Fruit fly (Drosophila melanogaster) whole organism, embryonic: ENCODE data around the gene RabGGTa.

ENCODE experiments used
- Atf3 ChIP-seq: fragments of 200-800 bp; sonication (Bioruptor generic); optimal IDR thresholded peaks from 3 replicates; lab custom pipeline; 2016; ENCODE audit warnings: missing biosample characterization, missing genetic modification characterization
- Atf6 ChIP-seq: fragments of 200-800 bp; sonication (Bioruptor generic); IDR thresholded peaks from 2 replicates; pipeline ENCODE4 v1.3.6; 2022; ENCODE audit warnings: missing biosample characterization, missing genetic modification characterization
- BtbVII ChIP-seq: fragments of 200-800 bp; sonication (Bioruptor generic); optimal IDR thresholded peaks from 3 replicates; lab custom pipeline; 2017; ENCODE audit warnings: missing biosample characterization, mild to moderate bottlenecking, missing genetic modification characterization
- CG10147 ChIP-seq: fragments of 200-800 bp; sonication (Bioruptor generic); optimal IDR thresholded peaks from 2 replicates; lab custom pipeline; 2019; ENCODE audit warnings: missing biosample characterization, mild to moderate bottlenecking, missing genetic modification characterization, moderate library complexity
- CG10209 ChIP-seq: fragments of 200-800 bp; sonication (Bioruptor generic); optimal IDR thresholded peaks from 3 replicates; lab custom pipeline; 2017; ENCODE audit warnings: missing biosample characterization, mild to moderate bottlenecking, missing genetic modification characterization, missing genetic modification reagents
- CG10267 ChIP-seq: fragments of 200-800 bp; sonication (Bioruptor generic); optimal IDR thresholded peaks from 2 replicates; lab custom pipeline; 2018; ENCODE audit warnings: missing biosample characterization, mild to moderate bottlenecking, missing genetic modification characterization, moderate library complexity
- CG10565 ChIP-seq: fragments of 200-800 bp; sonication (Bioruptor generic); optimal IDR thresholded peaks from 3 replicates; lab custom pipeline; 2016; ENCODE audit warnings: missing biosample characterization, mild to moderate bottlenecking, missing genetic modification characterization
- CG12236 ChIP-seq: fragments of 200-800 bp; sonication (Bioruptor generic); optimal IDR thresholded peaks from 2 replicates; lab custom pipeline; 2016; ENCODE audit warnings: missing biosample characterization, missing genetic modification characterization
- CG14710 ChIP-seq: fragments of 200-800 bp; sonication (Bioruptor generic); optimal IDR thresholded peaks from 3 replicates; lab custom pipeline; 2019; ENCODE audit warnings: missing biosample characterization, mild to moderate bottlenecking, missing genetic modification characterization, moderate library complexity
- CG15073 ChIP-seq: fragments of 200-800 bp; sonication (Bioruptor generic); optimal IDR thresholded peaks from 2 replicates; lab custom pipeline; 2016; ENCODE audit warnings: missing biosample characterization, missing genetic modification characterization
- CG15479 ChIP-seq: fragments of 200-800 bp; sonication (Bioruptor generic); optimal IDR thresholded peaks from 3 replicates; lab custom pipeline; 2019; ENCODE audit warnings: missing biosample characterization, mild to moderate bottlenecking, missing genetic modification characterization, moderate library complexity
- CG1647 ChIP-seq: fragments of 200-800 bp; sonication (Bioruptor generic); optimal IDR thresholded peaks from 3 replicates; lab custom pipeline; 2016; ENCODE audit warnings: missing biosample characterization, missing genetic modification characterization
- CG17829 ChIP-seq: fragments of 200-800 bp; optimal IDR thresholded peaks from 2 replicates; lab custom pipeline; 2019; ENCODE audit warnings: missing biosample characterization, mild to moderate bottlenecking, missing genetic modification characterization, moderate library complexity
- CG18262 ChIP-seq: fragments of 200-800 bp; optimal IDR thresholded peaks from 3 replicates; lab custom pipeline; 2019; ENCODE audit warnings: missing biosample characterization, mild to moderate bottlenecking, missing genetic modification characterization, moderate library complexity
- CG2712 ChIP-seq: fragments of 200-800 bp; optimal IDR thresholded peaks from 3 replicates; lab custom pipeline; 2019; ENCODE audit warnings: missing biosample characterization, mild to moderate bottlenecking, missing genetic modification characterization, moderate library complexity
- CG2875 ChIP-seq: fragments of 200-800 bp; sonication (Bioruptor generic); optimal IDR thresholded peaks from 2 replicates; lab custom pipeline; 2017; ENCODE audit warnings: missing biosample characterization, mild to moderate bottlenecking, missing genetic modification characterization, missing genetic modification reagents
- CG3163 ChIP-seq: fragments of 200-800 bp; sonication (Bioruptor generic); optimal IDR thresholded peaks from 3 replicates; lab custom pipeline; 2016; ENCODE audit warnings: missing biosample characterization, missing genetic modification characterization
- CG32772 ChIP-seq: fragments of 200-800 bp; sonication (Bioruptor generic); IDR thresholded peaks from 2 replicates; pipeline ENCODE4 v1.3.6; 2022; ENCODE audit warnings: missing biosample characterization, missing genetic modification characterization
- CG34376 ChIP-seq: fragments of 200-800 bp; sonication (Bioruptor generic); optimal IDR thresholded peaks from 2 replicates; lab custom pipeline; 2018; ENCODE audit warnings: missing biosample characterization, mild to moderate bottlenecking, missing genetic modification characterization
- CG4617 ChIP-seq: fragments of 200-800 bp; sonication (Bioruptor generic); optimal IDR thresholded peaks from 3 replicates; lab custom pipeline; 2016; ENCODE audit warnings: missing biosample characterization, missing genetic modification characterization, borderline replicate concordance
- CG6791 ChIP-seq: fragments of 200-800 bp; sonication (Bioruptor generic); IDR thresholded peaks from 3 replicates; pipeline ENCODE4 v1.3.6; 2022; ENCODE audit warnings: missing biosample characterization, missing genetic modification characterization; ENCODE audit not compliant: partially characterized antibody
- CG7357 ChIP-seq: fragments of 200-800 bp; sonication (Bioruptor generic); IDR thresholded peaks from 3 replicates; pipeline ENCODE4 v1.3.6; 2022; ENCODE audit warnings: missing biosample characterization, missing genetic modification characterization
- CG7556 ChIP-seq: fragments of 200-800 bp; sonication (Bioruptor generic); optimal IDR thresholded peaks from 2 replicates; lab custom pipeline; 2017; ENCODE audit warnings: missing biosample characterization, mild to moderate bottlenecking, missing genetic modification characterization
- CG8359 ChIP-seq: fragments of 200-800 bp; sonication (Bioruptor generic); optimal IDR thresholded peaks from 2 replicates; lab custom pipeline; 2017; ENCODE audit warnings: missing biosample characterization, mild to moderate bottlenecking, missing genetic modification characterization, borderline replicate concordance
- D ChIP-seq, 2 experiments: fragments of 200-800 bp in 1 of 2; fragments of >200 bp in 1 of 2; sonication (Bioruptor generic) in 1 of 2; optimal IDR thresholded peaks; 2 replicates in 1 of 2; 3 replicates in 1 of 2; lab custom pipeline; 2017; ENCODE audit warnings: mild to moderate bottlenecking in 1 of 2, missing biosample characterization in 1 of 2, missing genetic modification characterization in 1 of 2, missing genetic modification reagents in 1 of 2
- Doc2 ChIP-seq: fragments of 200-800 bp; sonication (Bioruptor generic); IDR thresholded peaks from 2 replicates; pipeline ENCODE4 v1.3.6; 2022; ENCODE audit warnings: missing biosample characterization, missing genetic modification characterization
- H15 ChIP-seq: fragments of 200-800 bp; sonication (Bioruptor generic); IDR thresholded peaks from 3 replicates; pipeline ENCODE4 v1.3.6; 2022; ENCODE audit warnings: missing biosample characterization, missing genetic modification characterization
- HLH3B ChIP-seq: fragments of 200-800 bp; sonication (Bioruptor generic); IDR thresholded peaks from 2 replicates; pipeline ENCODE4 v1.3.6; 2022; ENCODE audit warnings: missing biosample characterization, missing genetic modification characterization
- Hmr ChIP-seq: fragments of 200-800 bp; sonication (Bioruptor generic); optimal IDR thresholded peaks from 3 replicates; lab custom pipeline; 2017; ENCODE audit warnings: mild to moderate bottlenecking, missing biosample characterization, missing genetic modification reagents, missing genetic modification characterization
- Meics ChIP-seq: fragments of 200-800 bp; sonication (Bioruptor generic); optimal IDR thresholded peaks from 2 replicates; lab custom pipeline; 2017; ENCODE audit warnings: missing biosample characterization, mild to moderate bottlenecking, missing genetic modification characterization
- Nf-YA ChIP-seq: fragments of 200-800 bp; sonication (Bioruptor generic); IDR thresholded peaks from 2 replicates; pipeline ENCODE4 v1.3.6; 2022; ENCODE audit warnings: missing biosample characterization, missing genetic modification characterization
- Optix ChIP-seq: fragments of 200-800 bp; sonication (Bioruptor generic); IDR thresholded peaks from 3 replicates; pipeline ENCODE4 v1.3.6; 2022; ENCODE audit warnings: missing biosample characterization, missing genetic modification characterization
- Rfx ChIP-seq: fragments of 200-800 bp; sonication (Bioruptor generic); IDR thresholded peaks from 2 replicates; pipeline ENCODE4 v1.3.6; 2022; ENCODE audit warnings: missing biosample characterization, missing genetic modification characterization
- Sox102F ChIP-seq: fragments of 200-800 bp; sonication (Bioruptor generic); optimal IDR thresholded peaks from 2 replicates; lab custom pipeline; 2018; ENCODE audit warnings: missing biosample characterization, mild to moderate bottlenecking, missing genetic modification characterization, moderate library complexity
- caup ChIP-seq: fragments of 200-800 bp; sonication (Bioruptor generic); optimal IDR thresholded peaks from 3 replicates; lab custom pipeline; 2017; ENCODE audit warnings: missing biosample characterization, mild to moderate bottlenecking, missing genetic modification characterization, moderate library complexity; ENCODE audit not compliant: severe bottlenecking
- fu2 ChIP-seq: fragments of 200-800 bp; sonication (Bioruptor generic); optimal IDR thresholded peaks from 2 replicates; lab custom pipeline; 2016; ENCODE audit warnings: missing biosample characterization, missing genetic modification characterization
- grn ChIP-seq: fragments of 200-800 bp; sonication (Bioruptor generic); optimal IDR thresholded peaks from 3 replicates; lab custom pipeline; 2017; ENCODE audit warnings: missing biosample characterization, missing genetic modification characterization
- hkb ChIP-seq, 2 experiments: fragments of 200-800 bp in 1 of 2; fragments of >200 bp in 1 of 2; sonication (Bioruptor generic) in 1 of 2; IDR thresholded peaks in 1 of 2; optimal IDR thresholded peaks in 1 of 2; 2 replicates each; pipeline versions ENCODE4 v1.3.6 to Lab custom; 2017 to 2022; ENCODE audit warnings: missing biosample characterization in 1 of 2, missing genetic modification characterization in 1 of 2
- kah ChIP-seq: fragments of 200-800 bp; sonication (Bioruptor generic); optimal IDR thresholded peaks from 2 replicates; lab custom pipeline; 2018; ENCODE audit warnings: missing biosample characterization, mild to moderate bottlenecking, missing genetic modification characterization
- lab ChIP-seq: fragments of 200-800 bp; sonication (Bioruptor generic); optimal IDR thresholded peaks from 3 replicates; lab custom pipeline; 2017; ENCODE audit warnings: missing biosample characterization, missing genetic modification characterization, mild to moderate bottlenecking, moderate library complexity, missing genetic modification reagents
- mam ChIP-seq: fragments of 200-800 bp; sonication (Bioruptor generic); optimal IDR thresholded peaks from 3 replicates; lab custom pipeline; 2016; ENCODE audit warnings: missing biosample characterization, missing genetic modification characterization
- nau ChIP-seq: fragments of 200-800 bp; sonication (Bioruptor generic); optimal IDR thresholded peaks from 3 replicates; lab custom pipeline; 2017; ENCODE audit warnings: missing biosample characterization, mild to moderate bottlenecking, missing genetic modification characterization, missing genetic modification reagents
- nerfin-1 ChIP-seq: fragments of 200-800 bp; sonication (Bioruptor generic); optimal IDR thresholded peaks from 3 replicates; lab custom pipeline; 2019; ENCODE audit warnings: missing biosample characterization, mild to moderate bottlenecking, missing genetic modification characterization, moderate library complexity
- oc ChIP-seq: fragments of 200-800 bp; sonication (Bioruptor generic); optimal IDR thresholded peaks from 2 replicates; lab custom pipeline; 2018; ENCODE audit warnings: missing biosample characterization, mild to moderate bottlenecking, missing genetic modification characterization, moderate library complexity
- odd ChIP-seq: fragments of 200-800 bp; sonication (Bioruptor generic); optimal IDR thresholded peaks from 2 replicates; lab custom pipeline; 2017; ENCODE audit warnings: missing biosample characterization, mild to moderate bottlenecking, missing genetic modification characterization
- pho ChIP-seq: fragments of 200-800 bp; sonication (Bioruptor generic); optimal IDR thresholded peaks from 2 replicates; lab custom pipeline; 2016; ENCODE audit warnings: missing biosample characterization, missing genetic modification characterization
- shn ChIP-seq: fragments of 200-800 bp; sonication (Bioruptor generic); optimal IDR thresholded peaks from 3 replicates; lab custom pipeline; 2016; ENCODE audit warnings: missing biosample characterization, missing genetic modification characterization
- so ChIP-seq: fragments of 200-800 bp; sonication (Bioruptor generic); IDR thresholded peaks from 3 replicates; pipeline ENCODE4 v1.3.6; 2022; ENCODE audit warnings: missing biosample characterization, missing genetic modification characterization
- sqz ChIP-seq: fragments of 200-800 bp; sonication (Bioruptor generic); optimal IDR thresholded peaks from 3 replicates; lab custom pipeline; 2018; ENCODE audit warnings: missing biosample characterization, mild to moderate bottlenecking, missing genetic modification characterization
- tio ChIP-seq: fragments of 200-800 bp; sonication (Bioruptor generic); optimal IDR thresholded peaks from 2 replicates; lab custom pipeline; 2017; ENCODE audit warnings: missing biosample characterization, missing genetic modification characterization, inconsistent platforms

RabGGTa gene

DNA sequence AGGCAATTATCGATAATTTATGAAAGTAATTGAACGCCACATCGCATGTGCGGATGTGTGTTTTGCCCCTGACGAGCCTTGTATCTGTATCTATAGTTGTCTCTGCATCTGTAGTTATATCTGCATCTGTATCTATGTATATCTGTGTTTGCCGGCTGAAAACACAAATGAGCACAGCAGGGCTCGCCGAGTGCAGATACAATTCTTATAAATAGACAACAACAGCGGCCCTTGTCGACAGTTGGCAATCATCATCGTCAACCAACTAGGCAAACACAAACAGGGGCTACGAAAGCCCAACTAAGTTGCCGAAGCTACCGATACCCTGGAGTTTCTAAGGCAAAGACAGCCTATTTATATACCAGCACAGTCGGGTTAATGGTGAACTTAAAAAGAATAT, 21.0 kb upstream of the RabGGTa start (continued):
- TF ChIP-seq CG10267 (tag; lab: Kevin White, UChicago) (no peak), kah (GFP tag; lab: Kevin White, UChicago) (no peak), H15 (GFP tag; lab: Robert Waterston, UW) (no peak), CG1647 (GFP tag; lab: Kevin White, UChicago) (no peak), Hmr (no peak), Doc2 (GFP tag; lab: Robert Waterston, UW) (no peak), CG10209 (GFP tag; lab: Kevin White, UChicago) (peak; percentile 5), caup (GFP tag; lab: Kevin White, UChicago) (peak; percentile 68), CG12236 (GFP tag; lab: Kevin White, UChicago) (peak; percentile 14), nau (GFP tag; lab: Kevin White, UChicago) (peak; percentile 45), CG15479 (GFP tag; lab: Kevin White, UChicago) (peak; percentile 56), pho (GFP tag; lab: Kevin White, UChicago) (no peak), fu2 (GFP tag; lab: Kevin White, UChicago) (no peak), mam (no peak), CG8359 (GFP tag; lab: Kevin White, UChicago) (no peak), CG7556 (GFP tag; lab: Kevin White, UChicago) (no peak), shn (GFP tag; lab: Kevin White, UChicago) (no peak), tio (GFP tag; lab: Kevin White, UChicago) (no peak), BtbVII (GFP tag; lab: Kevin White, UChicago) (peak; percentile 11), oc (no peak), CG34376 (GFP tag; lab: Kevin White, UChicago) (no peak), CG7357 (GFP tag; lab: Robert Waterston, UW) (no peak), CG10147 (GFP tag; lab: Kevin White, UChicago) (no peak), grn (GFP tag; lab: Kevin White, UChicago) (peak; percentile 6), Optix (GFP tag; lab: Robert Waterston, UW) (no peak), CG6791 (GFP tag; lab: Robert Waterston, UW) (no peak), hkb (optimal IDR thresholded peaks at IDR 0.05; lab: Kevin White, UChicago) (no peak), hkb (GFP tag; IDR thresholded peaks at IDR 0.05; lab: Robert Waterston, UW) (no peak), CG10565 (GFP tag; lab: Kevin White, UChicago) (no peak), HLH3B (GFP tag; lab: Robert Waterston, UW) (no peak), Nf-YA (GFP tag; lab: Robert Waterston, UW) (no peak), so (GFP tag; lab: Robert Waterston, UW) (peak; percentile 29; the same call in 1 of the 3 replicates), sqz (GFP tag; lab: Kevin White, UChicago) (no peak), CG2875 (GFP tag; lab: Kevin White, UChicago) (no peak), lab (GFP tag; lab: Kevin White, UChicago) (peak; percentile 13), CG17829 (no peak), CG2712 (no peak), D (optimal IDR thresholded peaks at IDR 0.05; lab: Kevin White, UChicago) (no peak), D (GFP tag; optimal IDR thresholded peaks at IDR 0.05; lab: Kevin White, UChicago) (no peak), odd (GFP tag; lab: Kevin White, UChicago) (peak; percentile 30), Atf3 (GFP tag; lab: Kevin White, UChicago) (no peak), Sox102F (no peak), CG15073 (no peak), CG18262 (tag; lab: Kevin White, UChicago) (no peak), CG3163 (GFP tag; lab: Kevin White, UChicago) (no peak), CG14710 (tag; lab: Kevin White, UChicago) (no peak), Atf6 (GFP tag; lab: Robert Waterston, UW) (no peak), CG32772 (GFP tag; lab: Robert Waterston, UW) (no peak), Rfx (GFP tag; lab: Robert Waterston, UW) (peak; percentile 20; the same call in 1 of the 2 replicates), Meics (GFP tag; lab: Kevin White, UChicago) (peak; percentile 7), nerfin-1 (tag; lab: Kevin White, UChicago) (peak; percentile 9), CG4617 (GFP tag; lab: Kevin White, UChicago) (no peak)
